Worm (Caenorhabditis elegans): Measurements from ENCODE around the gene W09G10.9.

- TF ChIP-seq him-1 (tag; optimal IDR thresholded peaks at IDR 0.05) (peak; percentile 3), dao-5 (tag; optimal IDR thresholded peaks at IDR 0.05) (no peak), W03F9.2 (tag; optimal IDR thresholded peaks at IDR 0.05) (no peak)
Observed at ce11 chrII:3547282-3547681, 25.7 kb downstream of the W09G10.9 start.
